Fruit fly (Drosophila melanogaster): ENCODE results near the gene hry.

- no peak for TF ChIP-seq pan (optimal IDR thresholded peaks at IDR 0.05)
- TF ChIP-seq usp (GFP tag; optimal IDR thresholded peaks at IDR 0.05) = no peak
- TF ChIP-seq psq (optimal IDR thresholded peaks at IDR 0.05) = no peak
- no peak for TF ChIP-seq CG8478 (optimal IDR thresholded peaks at IDR 0.05)
- TF ChIP-seq EcR (GFP tag; optimal IDR thresholded peaks at IDR 0.05) = no peak
These were observed 46.6 kb upstream of the hry start for dm6 chr3L:8628964-8629363.

Measured in whole organism.